Worm (Caenorhabditis elegans) whole organism, early embryonic: Measurements from ENCODE around the gene K08D12.4.

Source experiments
- B0310.2 ChIP-seq: sonication (generic microtip); optimal IDR thresholded peaks from 2 replicates; lab custom pipeline; 2016; ENCODE audit warnings: mild to moderate bottlenecking, missing genetic modification characterization, missing compliant biosample characterization
- F13C5.2 ChIP-seq: sonication (generic microtip); optimal IDR thresholded peaks from 2 replicates; lab custom pipeline; 2017; ENCODE audit warnings: mild to moderate bottlenecking, missing genetic modification characterization, inconsistent platforms, missing compliant biosample characterization
- aly-1 ChIP-seq: sonication (generic microtip); optimal IDR thresholded peaks from 2 replicates; lab custom pipeline; 2016; ENCODE audit warnings: missing genetic modification characterization, missing compliant biosample characterization
- ama-1 ChIP-seq: fragments of 150-350 bp; optimal IDR thresholded peaks from 2 replicates; lab custom pipeline; 2014
- ceh-13 ChIP-seq: fragments of 200-800 bp; sonication (Bioruptor generic); optimal IDR thresholded peaks from 2 replicates; lab custom pipeline; 2018; ENCODE audit warnings: mild to moderate bottlenecking, missing genetic modification characterization, missing compliant biosample characterization
- ceh-36 ChIP-seq: sonication (generic microtip); optimal IDR thresholded peaks from 2 replicates; lab custom pipeline; 2016; ENCODE audit warnings: missing genetic modification characterization, inconsistent platforms, missing compliant biosample characterization
- ets-7 ChIP-seq: sonication (generic microtip); optimal IDR thresholded peaks from 2 replicates; lab custom pipeline; 2016; ENCODE audit warnings: missing genotype, missing genetic modification characterization, missing compliant biosample characterization
- flt-1 ChIP-seq: fragments of 200-800 bp; sonication (Bioruptor generic); IDR thresholded peaks from 2 replicates; pipeline ENCODE4 v1.3.6; 2022; ENCODE audit warnings: missing genetic modification characterization, missing compliant biosample characterization
- hmbx-1 ChIP-seq: sonication (generic microtip); optimal IDR thresholded peaks from 2 replicates; lab custom pipeline; 2016; ENCODE audit warnings: mild to moderate bottlenecking, missing genetic modification characterization, missing compliant biosample characterization
- hmg-4 ChIP-seq: fragments of 200-800 bp; sonication (Bioruptor generic); optimal IDR thresholded peaks from 2 replicates; lab custom pipeline; 2018; ENCODE audit warnings: mild to moderate bottlenecking, missing genetic modification characterization, missing compliant biosample characterization
- hnd-1 ChIP-seq: sonication (generic microtip); optimal IDR thresholded peaks from 2 replicates; lab custom pipeline; 2016; ENCODE audit warnings: missing genetic modification characterization, missing compliant biosample characterization
- pes-1 ChIP-seq: fragments of 200-800 bp; sonication (Bioruptor generic); IDR thresholded peaks from 2 replicates; pipeline ENCODE4 v1.3.6; 2022; ENCODE audit warnings: missing genetic modification reagents, missing genetic modification characterization, missing compliant biosample characterization
- scrt-1 ChIP-seq: fragments of 200-800 bp; sonication (Bioruptor generic); IDR thresholded peaks from 2 replicates; pipeline ENCODE4 v1.3.6; 2022; ENCODE audit warnings: missing genetic modification characterization, missing compliant biosample characterization
- sea-1 ChIP-seq: fragments of 200-800 bp; sonication (Bioruptor generic); conservative IDR thresholded peaks from 2 replicates; pipeline ENCODE4 v1.3.6; 2022; ENCODE audit warnings: missing genetic modification characterization, missing compliant biosample characterization
- tbx-11 ChIP-seq: fragments of 200-800 bp; sonication (Bioruptor generic); IDR thresholded peaks from 2 replicates; pipeline ENCODE4 v1.3.6; 2022; ENCODE audit warnings: missing genetic modification characterization, missing compliant biosample characterization
- tbx-37 ChIP-seq: fragments of 200-800 bp; sonication (Bioruptor generic); conservative IDR thresholded peaks from 2 replicates; pipeline ENCODE4 v1.3.6; 2022; ENCODE audit warnings: missing genetic modification reagents, missing genetic modification characterization, missing compliant biosample characterization
- tra-4 ChIP-seq: sonication (generic microtip); optimal IDR thresholded peaks from 2 replicates; lab custom pipeline; 2017; ENCODE audit warnings: missing genetic modification characterization, missing compliant biosample characterization

The K08D12.4 gene

DNA sequence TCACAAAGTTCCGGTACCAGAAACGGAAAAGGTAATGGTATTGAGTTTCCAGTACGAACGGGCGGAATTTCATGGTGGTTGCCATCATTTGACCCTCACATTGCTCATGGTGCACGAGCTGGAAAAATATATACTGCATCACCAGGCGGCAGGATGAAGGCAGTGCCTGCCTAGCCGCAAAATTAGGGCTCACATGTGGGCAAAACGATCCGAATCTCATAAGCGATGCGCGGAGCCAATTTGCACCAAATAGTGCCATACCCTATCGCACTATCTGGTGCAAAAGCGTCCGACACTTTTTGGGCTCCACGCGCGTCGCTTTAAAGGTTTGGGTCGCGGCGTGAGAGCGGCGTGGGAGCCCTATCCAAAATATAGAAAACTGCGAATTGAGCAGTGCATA lies 27.9 kb upstream of the K08D12.4 start:
- no peak for TF ChIP-seq F13C5.2 (tag; lab: Kevin White, UChicago)
- TF ChIP-seq hmg-4 (GFP tag; lab: Kevin White, UChicago): no peak
- TF ChIP-seq flt-1 (GFP tag; lab: Robert Waterston, UW): no peak
- no peak for TF ChIP-seq hmbx-1 (tag; lab: Kevin White, UChicago)
- TF ChIP-seq ama-1 (lab: Kevin White, UChicago): no peak
- no peak for TF ChIP-seq sea-1
- no peak for TF ChIP-seq aly-1 (tag; lab: Kevin White, UChicago)
- no peak for TF ChIP-seq pes-1 (GFP tag; lab: Robert Waterston, UW)
- no peak for TF ChIP-seq tra-4 (tag; lab: Kevin White, UChicago)
- no peak for TF ChIP-seq ceh-36 (tag; lab: Kevin White, UChicago)
- TF ChIP-seq scrt-1 (GFP tag; lab: Robert Waterston, UW): no peak
- no peak for TF ChIP-seq tbx-37 (GFP tag; lab: Robert Waterston, UW)
- TF ChIP-seq ets-7 (tag; lab: Kevin White, UChicago): no peak
- TF ChIP-seq ceh-13: no peak
- no peak for TF ChIP-seq tbx-11 (GFP tag; lab: Robert Waterston, UW)
- TF ChIP-seq B0310.2 (tag; lab: Kevin White, UChicago): no peak
- TF ChIP-seq hnd-1: no peak

DNA sequence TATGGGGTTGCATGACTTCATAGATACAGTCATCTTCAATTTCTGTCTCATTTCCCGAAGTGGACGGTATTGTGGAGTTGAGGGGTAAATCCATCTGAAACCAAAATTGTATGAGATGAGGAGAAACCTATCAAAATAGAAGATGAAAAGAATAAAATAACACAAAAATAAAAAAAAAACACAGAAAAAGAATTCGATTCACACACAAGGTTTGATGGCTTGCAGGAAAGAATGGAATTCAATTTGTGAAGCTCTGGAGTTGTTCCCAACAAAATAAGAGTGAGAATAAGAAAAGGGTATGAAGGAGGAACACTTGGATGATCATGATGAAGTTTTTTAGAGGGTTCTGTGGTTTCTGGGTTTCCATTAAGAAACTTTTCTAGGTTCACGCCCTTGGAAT lies 25.0 kb upstream of the K08D12.4 start, which contains the start of gene Y41D4B.24:
TSS of gene Y41D4B.24 (minus strand) at position 101 of the 400 bp plus-strand sequence.
- TF ChIP-seq ceh-36 (tag; lab: Kevin White, UChicago): no peak
- TF ChIP-seq hmg-4 (GFP tag; lab: Kevin White, UChicago): no peak
- no peak for TF ChIP-seq F13C5.2 (tag; lab: Kevin White, UChicago)
- TF ChIP-seq ceh-13: no peak
- no peak for TF ChIP-seq aly-1 (tag; lab: Kevin White, UChicago)
- no peak for TF ChIP-seq hnd-1
- TF ChIP-seq tra-4 (tag; lab: Kevin White, UChicago): no peak
- TF ChIP-seq hmbx-1 (tag; lab: Kevin White, UChicago): no peak
- TF ChIP-seq pes-1 (GFP tag; lab: Robert Waterston, UW): no peak
- no peak for TF ChIP-seq tbx-37 (GFP tag; lab: Robert Waterston, UW)

DNA sequence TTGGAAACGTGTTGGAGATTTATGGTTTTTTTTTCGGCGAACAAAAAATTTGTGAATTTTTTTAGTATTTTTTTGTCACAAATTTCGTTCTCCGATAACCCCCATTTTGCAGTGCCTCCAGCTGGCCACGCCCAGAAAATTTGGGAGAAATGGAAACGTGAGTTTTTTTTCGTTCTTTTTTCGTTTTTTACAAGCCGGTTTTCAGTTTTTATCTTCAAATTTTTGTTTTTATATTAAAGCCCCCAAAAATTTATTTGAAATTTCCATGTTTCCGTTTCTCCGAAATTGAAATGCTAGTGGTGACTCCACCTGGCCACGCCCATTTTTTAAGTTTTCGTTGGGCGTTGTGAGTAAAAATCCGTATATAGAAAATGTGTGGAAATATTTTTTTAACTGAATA lies 19.9 kb upstream of the K08D12.4 start:
- TF ChIP-seq tbx-37 (GFP tag; lab: Robert Waterston, UW) (no peak), ceh-13 (peak; percentile 25), hmg-4 (GFP tag; lab: Kevin White, UChicago) (no peak), ama-1 (lab: Kevin White, UChicago) (no peak), hnd-1 (peak; percentile 34), pes-1 (GFP tag; lab: Robert Waterston, UW) (peak; percentile 73), sea-1 (no peak), aly-1 (tag; lab: Kevin White, UChicago) (peak; percentile 1), tbx-11 (GFP tag; lab: Robert Waterston, UW) (no peak), tra-4 (tag; lab: Kevin White, UChicago) (no peak)

DNA sequence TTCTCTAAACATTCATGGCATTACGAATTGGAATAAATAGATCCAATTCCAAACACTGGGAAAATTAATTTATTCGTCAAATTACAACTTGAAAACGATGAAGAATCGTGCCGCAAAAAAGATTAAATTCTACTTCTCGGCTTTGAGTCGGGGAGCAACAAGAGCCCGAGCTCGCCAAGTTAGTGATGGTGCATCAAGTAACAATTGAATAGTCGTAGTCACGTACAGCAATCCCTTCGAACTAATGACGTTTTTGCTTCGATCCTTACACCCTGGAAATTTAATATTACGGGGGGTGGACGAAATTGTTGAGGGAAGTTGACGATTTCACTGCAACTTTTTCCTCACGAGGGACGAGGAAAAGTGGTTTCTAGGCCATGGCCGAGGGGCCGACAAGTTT lies 15.4 kb upstream of the K08D12.4 start:
- TF ChIP-seq ama-1 (lab: Kevin White, UChicago) (no peak), ceh-36 (tag; lab: Kevin White, UChicago) (no peak), scrt-1 (GFP tag; lab: Robert Waterston, UW) (no peak), sea-1 (no peak), hmg-4 (GFP tag; lab: Kevin White, UChicago) (no peak), tra-4 (tag; lab: Kevin White, UChicago) (no peak), hnd-1 (no peak), F13C5.2 (tag; lab: Kevin White, UChicago) (no peak), hmbx-1 (tag; lab: Kevin White, UChicago) (no peak), B0310.2 (tag; lab: Kevin White, UChicago) (no peak), tbx-37 (GFP tag; lab: Robert Waterston, UW) (no peak), ets-7 (tag; lab: Kevin White, UChicago) (no peak)

DNA sequence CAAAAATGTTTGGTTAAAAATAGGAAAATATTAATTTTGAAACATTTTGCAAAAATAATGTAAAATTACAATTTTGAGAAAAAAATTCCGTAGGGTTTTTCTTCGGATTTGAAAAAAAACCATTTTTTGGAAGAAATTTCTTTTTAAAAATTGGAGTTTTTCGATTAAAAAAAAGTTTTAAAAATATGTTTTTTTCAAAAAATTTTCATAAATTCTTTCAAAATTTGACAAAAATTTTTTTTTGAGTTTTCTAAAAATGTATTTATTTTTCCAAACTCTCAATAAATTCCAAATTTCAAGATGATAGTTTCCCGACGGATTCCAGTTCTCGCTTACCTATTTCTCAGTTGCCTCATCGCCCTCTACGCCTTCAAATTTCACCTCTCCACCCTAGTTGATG lies 7.5 kb upstream of the K08D12.4 start, which contains the start of gene bus-2:
TSS of gene bus-2 (plus strand) at position 301 of the 400 bp plus-strand sequence.
- no peak for TF ChIP-seq pes-1 (GFP tag; lab: Robert Waterston, UW)
- TF ChIP-seq ets-7 (tag; lab: Kevin White, UChicago): no peak
- TF ChIP-seq ceh-36 (tag; lab: Kevin White, UChicago): no peak
- no peak for TF ChIP-seq ceh-13
- no peak for TF ChIP-seq sea-1
- TF ChIP-seq aly-1 (tag; lab: Kevin White, UChicago): no peak
- TF ChIP-seq tra-4 (tag; lab: Kevin White, UChicago): no peak
- TF ChIP-seq B0310.2 (tag; lab: Kevin White, UChicago): no peak
- no peak for TF ChIP-seq ama-1 (lab: Kevin White, UChicago)
- no peak for TF ChIP-seq hmbx-1 (tag; lab: Kevin White, UChicago)
- no peak for TF ChIP-seq F13C5.2 (tag; lab: Kevin White, UChicago)
- no peak for TF ChIP-seq scrt-1 (GFP tag; lab: Robert Waterston, UW)
- TF ChIP-seq flt-1 (GFP tag; lab: Robert Waterston, UW): no peak
- TF ChIP-seq hnd-1: no peak
- TF ChIP-seq hmg-4 (GFP tag; lab: Kevin White, UChicago): no peak
- no peak for TF ChIP-seq tbx-11 (GFP tag; lab: Robert Waterston, UW)
- no peak for TF ChIP-seq tbx-37 (GFP tag; lab: Robert Waterston, UW)

DNA sequence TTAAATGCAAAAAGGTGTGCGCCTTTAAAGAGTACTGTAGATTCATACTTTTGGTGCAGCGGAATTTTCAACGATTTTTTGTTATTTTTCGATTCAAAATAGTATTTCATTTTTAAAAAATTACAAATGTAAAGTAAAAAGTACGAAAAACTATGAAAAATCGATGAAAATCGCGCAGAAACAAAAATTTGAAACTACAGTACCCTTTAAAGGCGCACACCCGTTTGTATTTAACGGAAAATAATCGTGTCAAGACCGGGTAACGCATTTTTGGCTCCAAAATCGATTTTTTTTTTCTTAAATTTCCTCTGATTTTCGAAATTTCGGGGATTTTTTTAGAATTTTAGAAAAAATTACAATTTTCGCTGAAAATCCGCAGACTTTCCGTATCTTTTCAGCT lies 864 bp downstream of the K08D12.4 start:
- TF ChIP-seq ceh-13 (no peak), sea-1 (no peak), ama-1 (lab: Kevin White, UChicago) (no peak), ceh-36 (tag; lab: Kevin White, UChicago) (no peak), hmg-4 (GFP tag; lab: Kevin White, UChicago) (no peak), tbx-11 (GFP tag; lab: Robert Waterston, UW) (no peak), hnd-1 (no peak), scrt-1 (GFP tag; lab: Robert Waterston, UW) (no peak), F13C5.2 (tag; lab: Kevin White, UChicago) (no peak), tbx-37 (GFP tag; lab: Robert Waterston, UW) (no peak), pes-1 (GFP tag; lab: Robert Waterston, UW) (no peak), aly-1 (tag; lab: Kevin White, UChicago) (no peak), B0310.2 (tag; lab: Kevin White, UChicago) (no peak), tra-4 (tag; lab: Kevin White, UChicago) (no peak), hmbx-1 (tag; lab: Kevin White, UChicago) (no peak), ets-7 (tag; lab: Kevin White, UChicago) (no peak), flt-1 (GFP tag; lab: Robert Waterston, UW) (no peak)
